Worm (Caenorhabditis elegans): ENCODE results near the gene B0244.5.
A peak's percentile ranks its signal among the peaks of the same experiment; 100 is the strongest.

B0244.5 gene

ce11 chrIII:5711881-5712643, 32.6 kb upstream of the B0244.5 start:
- TF ChIP-seq zfh-2 (GFP tag; conservative IDR thresholded peaks at IDR 0.05) = peak; percentile 58; the same call in 1 of the 2 replicates
- no peak for TF ChIP-seq tlf-1 (GFP tag; optimal IDR thresholded peaks at IDR 0.05)
- no peak for TF ChIP-seq let-526 (GFP tag; IDR thresholded peaks at IDR 0.05)
- no peak for TF ChIP-seq unc-130 (GFP tag; optimal IDR thresholded peaks at IDR 0.05)
- TF ChIP-seq B0336.3 (GFP tag; IDR thresholded peaks at IDR 0.05) = 0 out of 2 replicates have a peak, but pooled peaks have one; percentile 25
- TF ChIP-seq mes-4 (tag; optimal IDR thresholded peaks at IDR 0.05) = no peak
- no peak for TF ChIP-seq rpc-1 (optimal IDR thresholded peaks at IDR 0.05)
- no peak for TF ChIP-seq rpc-1 (tag; optimal IDR thresholded peaks at IDR 0.05)
- TF ChIP-seq zim-3 (tag; optimal IDR thresholded peaks at IDR 0.05) = no peak
- no peak for TF ChIP-seq hsf-1 (GFP tag; IDR thresholded peaks at IDR 0.05)
- no peak for TF ChIP-seq ama-1 (optimal IDR thresholded peaks at IDR 0.05)
- no peak for TF ChIP-seq ama-1 (GFP tag; optimal IDR thresholded peaks at IDR 0.05)
- no peak for TF ChIP-seq lsl-1 (GFP tag; optimal IDR thresholded peaks at IDR 0.05)
- no peak for TF ChIP-seq athp-1 (tag; optimal IDR thresholded peaks at IDR 0.05)
- no peak for TF ChIP-seq ceh-40 (GFP tag; IDR thresholded peaks at IDR 0.05)
- TF ChIP-seq hmg-20 (GFP tag; IDR thresholded peaks at IDR 0.05) = no peak
- no peak for TF ChIP-seq F23B12.7 (tag; optimal IDR thresholded peaks at IDR 0.05; ENCODE audit: insufficient read depth)
- TF ChIP-seq hlh-12 (tag; optimal IDR thresholded peaks at IDR 0.05) = no peak

- TF ChIP-seq B0336.3 (GFP tag; IDR thresholded peaks at IDR 0.05) (peak; percentile 84), ama-1 (optimal IDR thresholded peaks at IDR 0.05) (peak; percentile 11), ama-1 (GFP tag; optimal IDR thresholded peaks at IDR 0.05) (peak in 1 of 2 experiments; percentile 84), nfyb-1 (GFP tag; IDR thresholded peaks at IDR 0.05) (no peak), tlf-1 (GFP tag; optimal IDR thresholded peaks at IDR 0.05) (peak; percentile 30)
These were observed 30.3 kb upstream of the B0244.5 start, which contains the start of gene arf-1 for ce11 chrIII:5714230-5714983. Gene arf-1 (plus strand): TSS chrIII:5714886.

- no peak for TF ChIP-seq ama-1 (optimal IDR thresholded peaks at IDR 0.05)
- TF ChIP-seq ama-1 (GFP tag; optimal IDR thresholded peaks at IDR 0.05) = no peak
- TF ChIP-seq sea-2 (GFP tag; IDR thresholded peaks at IDR 0.05) = no peak
- TF ChIP-seq unc-130 (GFP tag; optimal IDR thresholded peaks at IDR 0.05) = no peak
- no peak for TF ChIP-seq xnd-1 (tag; optimal IDR thresholded peaks at IDR 0.05)
- no peak for TF ChIP-seq F22D6.2 (tag; optimal IDR thresholded peaks at IDR 0.05)
- TF ChIP-seq hlh-12 (tag; optimal IDR thresholded peaks at IDR 0.05) = no peak
- no peak for TF ChIP-seq nhr-27 (tag; optimal IDR thresholded peaks at IDR 0.05)
- no peak for TF ChIP-seq ztf-6 (GFP tag; IDR thresholded peaks at IDR 0.05)
- no peak for TF ChIP-seq madf-8 (GFP tag; conservative IDR thresholded peaks at IDR 0.05)
- no peak for TF ChIP-seq die-1 (tag; optimal IDR thresholded peaks at IDR 0.05)
- no peak for TF ChIP-seq attf-5 (GFP tag; optimal IDR thresholded peaks at IDR 0.05)
- no peak for TF ChIP-seq mcd-1 (GFP tag; IDR thresholded peaks at IDR 0.05)
- TF ChIP-seq ccch-3 (GFP tag; optimal IDR thresholded peaks at IDR 0.05) = no peak
- TF ChIP-seq lag-1 (GFP tag; IDR thresholded peaks at IDR 0.05) = no peak
- TF ChIP-seq rpc-1 (optimal IDR thresholded peaks at IDR 0.05) = no peak
- no peak for TF ChIP-seq rpc-1 (tag; optimal IDR thresholded peaks at IDR 0.05)
- no peak for TF ChIP-seq attf-6 (GFP tag; IDR thresholded peaks at IDR 0.05)
- TF ChIP-seq pha-4 (tag; optimal IDR thresholded peaks at IDR 0.05) = no peak
- TF ChIP-seq hsf-1 (GFP tag; IDR thresholded peaks at IDR 0.05) = no peak
- no peak for TF ChIP-seq cebp-1 (GFP tag; IDR thresholded peaks at IDR 0.05)
- TF ChIP-seq cebp-1 (tag; optimal IDR thresholded peaks at IDR 0.05) = no peak
- no peak for TF ChIP-seq snpc-1.3 (tag; optimal IDR thresholded peaks at IDR 0.05; ENCODE audit: insufficient read depth)
- no peak for TF ChIP-seq ekl-4 (GFP tag; IDR thresholded peaks at IDR 0.05)
- TF ChIP-seq snpc-3.4 (tag; optimal IDR thresholded peaks at IDR 0.05) = peak; percentile 50
- no peak for TF ChIP-seq F57A8.1 (GFP tag; optimal IDR thresholded peaks at IDR 0.05)
- no peak for TF ChIP-seq mel-28 (tag; optimal IDR thresholded peaks at IDR 0.05; ENCODE audit: borderline replicate concordance)
- TF ChIP-seq dpl-1 (GFP tag; optimal IDR thresholded peaks at IDR 0.05) = no peak
- TF ChIP-seq T26A5.8 (tag; optimal IDR thresholded peaks at IDR 0.05) = no peak
- no peak for TF ChIP-seq hrde-1 (tag; optimal IDR thresholded peaks at IDR 0.05; ENCODE audit: borderline replicate concordance)
- no peak for TF ChIP-seq nfya-2 (GFP tag; IDR thresholded peaks at IDR 0.05)
These were observed 29.7 kb upstream of the B0244.5 start for ce11 chrIII:5714984-5715454.

Data from whole organism, young adult.